Fruit fly (Drosophila melanogaster) whole organism, embryonic: Measurements from ENCODE around the gene Arl6IP1.

Experiments
- Abd-B ChIP-seq: fragments of 200-800 bp; sonication (Bioruptor generic); optimal IDR thresholded peaks from 2 replicates; lab custom pipeline; 2018; ENCODE audit warnings: missing biosample characterization, mild to moderate bottlenecking, missing genetic modification characterization, moderate library complexity
- Bdp1 ChIP-seq: fragments of 200-800 bp; sonication (Bioruptor generic); optimal IDR thresholded peaks from 3 replicates; lab custom pipeline; 2016; ENCODE audit warnings: missing biosample characterization, missing genetic modification characterization
- Bgb ChIP-seq: fragments of 200-800 bp; sonication (Bioruptor generic); IDR thresholded peaks from 2 replicates; pipeline ENCODE4 v1.3.6; 2022; ENCODE audit warnings: missing biosample characterization, missing genetic modification characterization; ENCODE audit not compliant: partially characterized antibody
- Bteb2 ChIP-seq: fragments of 200-800 bp; sonication (Bioruptor generic); optimal IDR thresholded peaks from 2 replicates; lab custom pipeline; 2016; ENCODE audit warnings: missing biosample characterization, missing genetic modification characterization
- CG11085 ChIP-seq: fragments of 200-800 bp; sonication (Bioruptor generic); IDR thresholded peaks from 2 replicates; pipeline ENCODE4 v1.3.6; 2022; ENCODE audit warnings: missing biosample characterization, missing genetic modification characterization
- CG16813 ChIP-seq: fragments of 200-800 bp; sonication (Bioruptor generic); IDR thresholded peaks from 3 replicates; pipeline ENCODE4 v1.3.6; 2022; ENCODE audit warnings: missing biosample characterization, missing genetic modification characterization; ENCODE audit not compliant: partially characterized antibody
- CG17359 ChIP-seq: fragments of 200-800 bp; sonication (Bioruptor generic); optimal IDR thresholded peaks from 3 replicates; lab custom pipeline; 2018; ENCODE audit warnings: missing biosample characterization, mild to moderate bottlenecking, missing genetic modification characterization, moderate library complexity
- CG17385 ChIP-seq: fragments of 200-800 bp; sonication (Bioruptor generic); optimal IDR thresholded peaks from 3 replicates; lab custom pipeline; 2018; ENCODE audit warnings: missing biosample characterization, mild to moderate bottlenecking, missing genetic modification characterization
- CG17568 ChIP-seq: fragments of 200-800 bp; sonication (Bioruptor generic); optimal IDR thresholded peaks from 2 replicates; lab custom pipeline; 2018; ENCODE audit warnings: missing biosample characterization, mild to moderate bottlenecking, missing genetic modification characterization, moderate library complexity
- CG2712 ChIP-seq: fragments of 200-800 bp; optimal IDR thresholded peaks from 3 replicates; lab custom pipeline; 2019; ENCODE audit warnings: missing biosample characterization, mild to moderate bottlenecking, missing genetic modification characterization, moderate library complexity
- CG31388 ChIP-seq: fragments of 200-800 bp; sonication (Bioruptor generic); optimal IDR thresholded peaks from 2 replicates; lab custom pipeline; 2016; ENCODE audit warnings: missing biosample characterization, missing genetic modification characterization
- CG3163 ChIP-seq: fragments of 200-800 bp; sonication (Bioruptor generic); optimal IDR thresholded peaks from 3 replicates; lab custom pipeline; 2016; ENCODE audit warnings: missing biosample characterization, missing genetic modification characterization
- CG32767 ChIP-seq: fragments of 200-800 bp; sonication (Bioruptor generic); IDR thresholded peaks from 2 replicates; pipeline ENCODE4 v1.3.6; 2022; ENCODE audit warnings: missing biosample characterization, missing genetic modification characterization
- CG3847 ChIP-seq: fragments of 200-800 bp; sonication (Bioruptor generic); IDR thresholded peaks from 2 replicates; pipeline ENCODE4 v1.3.6; 2022; ENCODE audit warnings: missing biosample characterization, missing genetic modification characterization
- CG43689 ChIP-seq: fragments of 200-800 bp; sonication (Bioruptor generic); IDR thresholded peaks from 2 replicates; pipeline ENCODE4 v1.3.6; 2022; ENCODE audit warnings: missing biosample characterization, missing genetic modification characterization
- CG6854 ChIP-seq: fragments of 200-800 bp; sonication (Bioruptor generic); optimal IDR thresholded peaks from 3 replicates; lab custom pipeline; 2017; ENCODE audit warnings: missing biosample characterization, mild to moderate bottlenecking, missing genetic modification characterization
- CG7745 ChIP-seq: fragments of 200-800 bp; sonication (Bioruptor generic); optimal IDR thresholded peaks from 2 replicates; lab custom pipeline; 2018; ENCODE audit warnings: missing biosample characterization, mild to moderate bottlenecking, missing genetic modification characterization, moderate library complexity
- CG8924 ChIP-seq: fragments of 200-800 bp; optimal IDR thresholded peaks from 3 replicates; lab custom pipeline; 2019; ENCODE audit warnings: missing biosample characterization, mild to moderate bottlenecking, missing genetic modification characterization, moderate library complexity
- Dfd ChIP-seq, 2 experiments: fragments of >200 bp; optimal IDR thresholded peaks; 2 replicates each; lab custom pipeline; 2017; ENCODE audit warnings: missing biosample characterization in 2 of 2, missing genetic modification characterization in 2 of 2
- Dll ChIP-seq: fragments of 200-800 bp; sonication (Bioruptor generic); IDR thresholded peaks from 4 replicates; pipeline ENCODE4 v1.3.6; 2022; ENCODE audit warnings: missing biosample characterization, missing genetic modification characterization; ENCODE audit not compliant: partially characterized antibody
- ERR ChIP-seq: fragments of 200-800 bp; sonication (Bioruptor generic); optimal IDR thresholded peaks from 2 replicates; lab custom pipeline; 2016; ENCODE audit warnings: missing biosample characterization, missing genetic modification characterization
- H2.0 ChIP-seq: fragments of 200-800 bp; sonication (Bioruptor generic); IDR thresholded peaks from 2 replicates; pipeline ENCODE4 v1.3.6; 2022; ENCODE audit warnings: missing biosample characterization, missing genetic modification characterization
- HLH54F ChIP-seq: fragments of 200-800 bp; sonication (Bioruptor generic); optimal IDR thresholded peaks from 3 replicates; lab custom pipeline; 2016; ENCODE audit warnings: missing biosample characterization, missing genetic modification characterization
- Hsf ChIP-seq: fragments of 200-800 bp; sonication (Bioruptor generic); optimal IDR thresholded peaks from 3 replicates; lab custom pipeline; 2016; ENCODE audit warnings: missing biosample characterization, missing genetic modification characterization
- Kr ChIP-seq: fragments of 200-800 bp; sonication (Bioruptor generic); optimal IDR thresholded peaks from 2 replicates; lab custom pipeline; 2017; ENCODE audit warnings: missing biosample characterization, mild to moderate bottlenecking, missing genetic modification characterization
- Mad ChIP-seq: fragments of 200-800 bp; sonication (Bioruptor generic); optimal IDR thresholded peaks from 2 replicates; lab custom pipeline; 2016; ENCODE audit warnings: missing biosample characterization, missing genetic modification characterization
- Mrtf ChIP-seq: fragments of 200-800 bp; sonication (Bioruptor generic); IDR thresholded peaks from 3 replicates; pipeline ENCODE4 v1.3.6; 2022; ENCODE audit warnings: missing biosample characterization, missing genetic modification characterization
- NC2β ChIP-seq: fragments of 200-800 bp; sonication (Bioruptor generic); optimal IDR thresholded peaks from 2 replicates; lab custom pipeline; 2016; ENCODE audit warnings: missing biosample characterization, missing genetic modification characterization
- Neu2 ChIP-seq: fragments of 200-800 bp; sonication (Bioruptor generic); optimal IDR thresholded peaks from 3 replicates; lab custom pipeline; 2016; ENCODE audit warnings: missing biosample characterization, missing genetic modification characterization, borderline replicate concordance
- Opbp ChIP-seq: fragments of 200-800 bp; sonication (Bioruptor generic); IDR thresholded peaks from 3 replicates; pipeline ENCODE4 v1.3.6; 2022; ENCODE audit warnings: missing biosample characterization, missing genetic modification characterization; ENCODE audit not compliant: partially characterized antibody
- Sox102F ChIP-seq: fragments of 200-800 bp; sonication (Bioruptor generic); optimal IDR thresholded peaks from 2 replicates; lab custom pipeline; 2018; ENCODE audit warnings: missing biosample characterization, mild to moderate bottlenecking, missing genetic modification characterization, moderate library complexity
- Ssrp ChIP-seq: fragments of 200-800 bp; sonication (Bioruptor generic); optimal IDR thresholded peaks from 2 replicates; lab custom pipeline; 2018; ENCODE audit warnings: missing biosample characterization, mild to moderate bottlenecking, missing genetic modification characterization, moderate library complexity
- ara ChIP-seq: fragments of 200-800 bp; sonication (Bioruptor generic); IDR thresholded peaks from 2 replicates; pipeline ENCODE4 v1.3.6; 2022; ENCODE audit warnings: missing biosample characterization, missing genetic modification characterization
- caup ChIP-seq: fragments of 200-800 bp; sonication (Bioruptor generic); optimal IDR thresholded peaks from 3 replicates; lab custom pipeline; 2017; ENCODE audit warnings: missing biosample characterization, mild to moderate bottlenecking, missing genetic modification characterization, moderate library complexity; ENCODE audit not compliant: severe bottlenecking
- crp ChIP-seq, 2 experiments: fragments of 200-800 bp; sonication (Bioruptor generic); optimal IDR thresholded peaks; 2 replicates in 1 of 2; 3 replicates in 1 of 2; lab custom pipeline; 2017; ENCODE audit warnings: missing biosample characterization in 2 of 2, missing genetic modification characterization in 2 of 2, mild to moderate bottlenecking in 1 of 2, moderate library complexity in 1 of 2
- dati ChIP-seq: fragments of 200-800 bp; sonication (Bioruptor generic); IDR thresholded peaks from 2 replicates; pipeline ENCODE4 v1.3.6; 2022; ENCODE audit warnings: missing biosample characterization, missing genetic modification characterization
- dm ChIP-seq: fragments of 200-800 bp; sonication (Bioruptor generic); optimal IDR thresholded peaks from 3 replicates; lab custom pipeline; 2016; ENCODE audit warnings: missing biosample characterization, missing genetic modification characterization
- dpn ChIP-seq, 2 experiments: fragments of 200-800 bp; sonication (Bioruptor generic); optimal IDR thresholded peaks; 3 replicates each; lab custom pipeline; 2016; ENCODE audit warnings: missing biosample characterization in 2 of 2, missing genetic modification characterization in 2 of 2
- emc ChIP-seq: fragments of 200-800 bp; sonication (Bioruptor generic); optimal IDR thresholded peaks from 2 replicates; lab custom pipeline; 2016; ENCODE audit warnings: missing biosample characterization, missing genetic modification characterization
- grau ChIP-seq: fragments of 200-800 bp; optimal IDR thresholded peaks from 3 replicates; lab custom pipeline; 2019; ENCODE audit warnings: missing biosample characterization, mild to moderate bottlenecking, missing genetic modification characterization, moderate library complexity
- gsb ChIP-seq: fragments of 200-800 bp; sonication (Bioruptor generic); IDR thresholded peaks from 2 replicates; pipeline ENCODE4 v1.3.6; 2022; ENCODE audit warnings: missing biosample characterization, missing genetic modification characterization
- jing ChIP-seq: fragments of 200-800 bp; sonication (Bioruptor generic); optimal IDR thresholded peaks from 2 replicates; lab custom pipeline; 2018; ENCODE audit warnings: missing biosample characterization, mild to moderate bottlenecking, missing genetic modification characterization
- oc ChIP-seq: fragments of 200-800 bp; sonication (Bioruptor generic); optimal IDR thresholded peaks from 2 replicates; lab custom pipeline; 2018; ENCODE audit warnings: missing biosample characterization, mild to moderate bottlenecking, missing genetic modification characterization, moderate library complexity
- onecut ChIP-seq: fragments of 200-800 bp; sonication (Bioruptor generic); IDR thresholded peaks from 2 replicates; pipeline ENCODE4 v1.3.6; 2022; ENCODE audit warnings: missing biosample characterization, missing genetic modification characterization
- pfk ChIP-seq: fragments of 200-800 bp; sonication (Bioruptor generic); optimal IDR thresholded peaks from 2 replicates; lab custom pipeline; 2018; ENCODE audit warnings: missing biosample characterization, mild to moderate bottlenecking, missing genetic modification characterization, moderate library complexity
- pros ChIP-seq: fragments of 200-800 bp; sonication (Bioruptor generic); optimal IDR thresholded peaks from 3 replicates; lab custom pipeline; 2019; ENCODE audit warnings: missing biosample characterization, mild to moderate bottlenecking, missing genetic modification characterization, moderate library complexity
- seq ChIP-seq: fragments of 200-800 bp; sonication (Bioruptor generic); IDR thresholded peaks from 2 replicates; pipeline ENCODE4 v1.3.6; 2022; ENCODE audit warnings: missing biosample characterization, missing genetic modification characterization
- ssp ChIP-seq: fragments of 200-800 bp; sonication (Bioruptor generic); IDR thresholded peaks from 2 replicates; pipeline ENCODE4 v1.3.6; 2022; ENCODE audit warnings: missing biosample characterization, missing genetic modification characterization
- tna ChIP-seq: fragments of 200-800 bp; sonication (Bioruptor generic); IDR thresholded peaks from 2 replicates; pipeline ENCODE4 v1.3.6; 2022; ENCODE audit warnings: missing biosample characterization, missing genetic modification characterization; ENCODE audit not compliant: partially characterized antibody
- ttk ChIP-seq: fragments of 200-800 bp; sonication (Bioruptor generic); IDR thresholded peaks from 2 replicates; pipeline ENCODE4 v2.1.2; 2022; ENCODE audit warnings: missing biosample characterization, missing genetic modification characterization
- zen2 ChIP-seq: fragments of 200-800 bp; sonication (Bioruptor generic); IDR thresholded peaks from 3 replicates; pipeline ENCODE4 v1.3.6; 2022; ENCODE audit warnings: missing biosample characterization, missing genetic modification characterization; ENCODE audit not compliant: partially characterized antibody

Arl6IP1 gene

dm6 chr3R:16650950-16651349 lies 7.5 kb downstream of the Arl6IP1 start, which contains the start of gene Mettl4 (continued):
- TF ChIP-seq Abd-B (GFP tag; lab: Kevin White, UChicago) (no peak), Bdp1 (GFP tag; lab: Kevin White, UChicago) (no peak), jing (no peak), ttk (no peak), CG3847 (GFP tag; lab: Robert Waterston, UW) (no peak), H2.0 (no peak), Mrtf (GFP tag; lab: Robert Waterston, UW) (no peak), HLH54F (GFP tag; lab: Kevin White, UChicago) (no peak), onecut (no peak), seq (GFP tag; lab: Robert Waterston, UW) (no peak), Kr (GFP tag; lab: Kevin White, UChicago) (no peak), caup (no peak), CG31388 (GFP tag; lab: Kevin White, UChicago) (no peak), grau (tag; lab: Kevin White, UChicago) (no peak), CG17568 (GFP tag; lab: Kevin White, UChicago) (no peak), ERR (GFP tag; lab: Kevin White, UChicago) (no peak), Neu2 (GFP tag; lab: Kevin White, UChicago) (no peak), CG17385 (GFP tag; lab: Kevin White, UChicago) (no peak), Dfd (GFP tag; optimal IDR thresholded peaks at IDR 0.05; lab: Kevin White, UChicago) (no peak), crp (GFP tag; optimal IDR thresholded peaks at IDR 0.05; lab: Kevin White, UChicago) (peak in 1 of 2 experiments; percentile 65), dm (GFP tag; lab: Kevin White, UChicago) (no peak), oc (no peak), pros (GFP tag; lab: Kevin White, UChicago) (no peak), CG32767 (no peak), ssp (GFP tag; lab: Robert Waterston, UW) (no peak), Hsf (GFP tag; lab: Kevin White, UChicago) (no peak), CG7745 (tag; lab: Kevin White, UChicago) (no peak), Bteb2 (no peak), Mad (no peak), dati (GFP tag; lab: Robert Waterston, UW) (no peak), ara (no peak), CG11085 (GFP tag; lab: Robert Waterston, UW) (no peak), zen2 (GFP tag; lab: Robert Waterston, UW) (peak; percentile 50; the same call in 1 of the 3 replicates), Sox102F (GFP tag; lab: Kevin White, UChicago) (no peak), CG2712 (tag; lab: Kevin White, UChicago) (no peak), dpn (GFP tag; optimal IDR thresholded peaks at IDR 0.05; lab: Kevin White, UChicago) (no peak), CG3163 (GFP tag; lab: Kevin White, UChicago) (no peak), CG8924 (tag; lab: Kevin White, UChicago) (no peak), Bgb (GFP tag; lab: Robert Waterston, UW) (peak; percentile 67), gsb (GFP tag; lab: Robert Waterston, UW) (no peak), CG16813 (GFP tag; lab: Robert Waterston, UW) (peak; percentile 62), CG17359 (tag; lab: Kevin White, UChicago) (no peak), emc (GFP tag; lab: Kevin White, UChicago) (no peak), Opbp (GFP tag; lab: Robert Waterston, UW) (peak; percentile 58; the same call in 2 of the 3 replicates), Dll (GFP tag; lab: Robert Waterston, UW) (peak; percentile 71), CG6854 (GFP tag; lab: Kevin White, UChicago) (no peak), CG43689 (GFP tag; lab: Robert Waterston, UW) (no peak), Ssrp (tag; lab: Kevin White, UChicago) (no peak), NC2β (GFP tag; lab: Kevin White, UChicago) (no peak), pfk (no peak), tna (peak; percentile 64; the same call in 1 of the 2 replicates)
